Fruit fly (Drosophila melanogaster) ovary, adult (tissue): ENCODE results near the gene dmrt11E.

Experiments used
- CG17801 ChIP-seq: fragments of 200-800 bp; optimal IDR thresholded peaks from 2 replicates; lab custom pipeline; 2019; ENCODE audit warnings: missing biosample characterization, mild to moderate bottlenecking, missing genetic modification characterization, moderate library complexity; ENCODE audit not compliant: partially characterized antibody

dmrt11E gene

DNA sequence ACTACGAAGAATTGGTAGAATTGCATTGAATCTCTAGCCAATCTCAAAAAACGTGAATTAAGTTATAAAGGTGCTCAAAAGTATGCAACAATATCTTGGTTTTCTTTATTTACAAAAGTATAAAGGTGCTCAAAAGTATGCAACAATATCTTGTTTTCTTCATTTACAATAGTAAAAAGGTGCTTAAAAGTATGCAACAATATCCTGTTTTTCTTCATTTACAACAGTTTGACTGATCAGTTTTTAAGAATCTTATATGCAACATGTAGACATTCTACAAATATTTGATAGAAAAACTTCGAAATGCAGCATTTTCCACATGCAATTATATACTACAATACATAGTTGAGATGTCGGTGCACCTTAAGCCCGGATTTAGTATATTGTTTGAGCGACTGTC, 21.0 kb upstream of the dmrt11E start:
- no peak for TF ChIP-seq CG17801 (GFP tag; lab: Kevin White, UChicago)

DNA sequence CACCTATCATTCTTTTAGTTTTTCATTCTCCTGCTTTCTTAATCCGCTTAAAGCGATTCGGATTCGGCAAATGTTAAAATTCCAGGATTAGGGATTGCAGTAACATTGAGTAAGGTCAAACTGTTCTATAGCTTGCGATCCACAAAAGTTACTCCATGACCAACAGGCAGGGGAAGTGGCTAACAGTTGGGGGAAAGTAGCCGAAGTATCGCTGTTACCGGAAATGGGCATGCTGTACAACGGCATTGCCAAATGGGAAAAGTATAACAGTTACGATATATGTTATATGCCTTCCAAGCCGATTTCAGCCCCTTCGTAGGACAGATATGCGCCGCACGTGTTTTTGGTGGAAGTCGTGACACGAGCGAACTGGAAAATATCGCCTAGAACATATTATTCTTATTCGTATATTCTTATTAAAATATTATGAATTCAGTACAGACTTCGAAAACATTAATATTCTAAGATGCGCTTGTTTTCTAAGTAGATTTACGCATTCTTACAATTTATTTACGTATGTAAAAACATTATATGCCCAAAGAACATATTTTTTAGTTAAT, 9.7 kb upstream of the dmrt11E start:
- no peak for TF ChIP-seq CG17801 (GFP tag; lab: Kevin White, UChicago)

DNA sequence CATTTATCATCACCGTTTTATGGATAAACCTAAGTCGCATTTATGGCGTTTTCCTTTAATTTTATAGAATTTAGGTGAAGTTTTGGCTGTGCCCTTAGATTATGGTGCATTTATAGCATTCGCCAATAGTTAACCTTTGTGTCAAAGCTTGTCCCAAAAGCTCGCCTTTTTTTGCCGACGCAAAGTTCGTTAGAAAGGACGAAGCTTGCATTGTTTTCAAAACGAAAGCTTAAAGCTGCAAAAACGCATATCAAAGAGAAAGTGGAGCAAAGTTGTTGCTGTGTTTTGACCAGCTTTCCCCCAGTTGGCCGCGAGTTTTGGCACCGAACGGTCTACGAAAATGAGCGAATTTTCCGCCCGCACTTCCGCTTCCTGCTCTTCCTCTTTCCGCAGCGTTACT, 9.0 kb upstream of the dmrt11E start, which contains the start of gene Syt12:
Syt12 (plus strand) TSS at position 301 of the 400 bp plus-strand sequence.
- TF ChIP-seq CG17801 (GFP tag; lab: Kevin White, UChicago) = no peak

DNA sequence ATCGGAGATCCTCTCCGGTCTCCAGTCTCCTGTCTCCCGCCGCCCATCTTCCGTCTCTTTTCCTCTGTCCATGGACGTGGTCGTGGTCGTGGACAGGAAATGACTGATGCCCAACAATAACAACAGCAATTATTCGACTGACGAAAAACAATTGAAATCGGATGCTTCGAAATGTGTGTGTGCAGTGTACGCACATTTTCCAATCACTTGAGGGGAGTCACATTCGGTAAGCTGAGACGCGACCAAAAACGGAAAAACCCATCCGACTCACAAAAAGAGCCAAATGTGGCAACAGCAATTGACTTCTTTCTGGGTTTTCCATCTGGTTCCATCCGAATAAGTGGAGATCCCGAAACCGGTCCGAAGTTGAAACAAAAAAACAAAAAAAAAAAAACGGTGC, 1.4 kb downstream of the dmrt11E start:
- TF ChIP-seq CG17801 (GFP tag; lab: Kevin White, UChicago) = no peak

DNA sequence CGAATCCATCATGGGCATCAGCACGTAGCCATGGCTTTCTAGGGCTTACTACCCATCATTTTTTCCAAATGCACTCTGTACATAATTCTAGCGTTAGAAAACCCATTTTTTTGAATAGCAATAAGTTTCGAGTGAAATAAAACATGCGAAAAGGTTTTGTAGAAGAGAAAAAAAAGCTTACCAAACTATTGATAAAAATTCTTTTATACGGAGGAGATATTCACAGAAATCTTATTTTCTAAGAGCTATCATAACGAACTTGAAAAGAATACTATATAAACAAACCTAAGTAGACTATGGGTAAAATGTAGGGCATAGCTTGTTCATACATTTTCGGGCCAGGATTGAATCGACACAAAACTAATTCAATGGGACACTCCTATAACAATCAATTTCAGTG, 2.3 kb downstream of the dmrt11E start, which contains the start of gene CG1640:
CG1640 (plus strand) TSS at position 301 of the 400 bp plus-strand sequence.
- no peak for TF ChIP-seq CG17801 (GFP tag; lab: Kevin White, UChicago)

DNA sequence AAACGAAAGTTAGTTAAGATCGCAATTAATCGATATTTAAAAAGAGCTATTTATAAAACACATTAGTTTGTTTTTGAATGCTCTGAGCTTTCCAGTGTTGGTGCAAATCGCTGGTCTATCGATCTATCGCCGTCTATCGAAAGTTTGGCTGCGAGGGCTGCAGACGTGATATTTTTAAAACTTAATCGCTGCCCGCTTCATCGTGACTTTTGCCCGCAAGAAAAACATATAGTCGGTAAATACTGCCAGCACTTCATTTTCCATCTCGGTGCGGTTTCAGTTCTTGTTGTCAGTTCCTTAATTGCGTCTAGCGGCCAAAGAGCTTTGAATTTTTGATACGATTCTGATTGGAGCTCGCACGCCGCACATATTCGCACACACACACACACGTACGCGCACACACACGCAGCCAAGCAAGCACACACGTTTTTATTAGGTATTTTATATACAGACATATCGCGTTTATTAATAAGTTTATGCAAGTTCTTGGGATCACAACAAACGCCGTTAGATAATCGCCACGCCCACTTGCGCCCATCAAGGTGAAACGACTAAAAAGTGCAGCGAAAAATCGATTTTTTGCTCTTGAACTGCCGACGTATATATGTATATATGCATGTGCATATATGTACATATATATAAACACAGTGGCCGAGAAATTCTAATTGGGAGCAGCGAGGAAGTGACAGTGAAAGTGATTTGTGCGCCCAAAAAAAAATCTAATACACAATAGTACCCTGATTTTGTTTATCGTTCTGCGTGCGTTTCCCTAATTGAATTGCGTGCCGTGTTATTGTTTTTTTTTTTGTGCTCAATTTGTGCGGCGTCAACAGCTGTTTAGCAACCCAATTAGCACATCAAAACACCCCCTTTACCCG, 3.1 kb downstream of the dmrt11E start:
- peak; percentile 55 for TF ChIP-seq CG17801 (GFP tag; lab: Kevin White, UChicago)

DNA sequence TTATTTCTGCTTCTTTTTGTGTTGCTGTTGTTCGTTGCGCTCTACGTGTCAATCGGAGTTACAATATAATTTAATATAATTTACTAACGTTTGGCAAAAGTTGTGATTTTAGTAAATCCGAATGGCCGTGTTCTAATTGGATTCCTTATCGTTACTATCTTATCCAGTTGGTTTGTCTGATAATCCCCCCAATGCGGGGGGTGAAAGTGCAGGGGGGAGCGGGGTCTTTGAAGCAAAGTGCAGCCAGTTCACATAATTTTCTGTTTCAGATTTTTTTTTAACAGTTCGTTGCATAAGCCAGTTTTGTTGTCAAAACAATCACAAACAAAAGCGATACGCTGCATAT, 3.7 kb downstream of the dmrt11E start:
- no peak for TF ChIP-seq CG17801 (GFP tag; lab: Kevin White, UChicago)

DNA sequence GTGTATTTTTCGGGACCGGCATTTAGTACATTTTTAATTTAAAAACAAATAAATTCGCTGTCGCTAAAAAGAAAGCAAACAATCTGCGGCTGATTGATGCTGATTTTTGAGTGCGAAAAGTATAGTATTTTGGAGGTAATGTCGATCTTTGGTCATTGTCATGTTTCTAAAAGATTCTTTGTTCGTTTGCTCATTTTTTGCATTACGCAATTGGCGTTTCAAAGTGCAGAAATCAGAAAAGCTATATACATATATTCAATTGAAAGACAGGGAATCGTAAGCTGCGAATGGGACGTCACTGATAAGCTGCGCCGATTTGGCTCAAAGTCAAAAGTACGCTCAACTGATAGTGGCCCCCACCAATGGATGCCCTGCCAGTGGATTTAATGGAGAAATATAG, 4.5 kb downstream of the dmrt11E start:
- TF ChIP-seq CG17801 (GFP tag; lab: Kevin White, UChicago) = no peak

DNA sequence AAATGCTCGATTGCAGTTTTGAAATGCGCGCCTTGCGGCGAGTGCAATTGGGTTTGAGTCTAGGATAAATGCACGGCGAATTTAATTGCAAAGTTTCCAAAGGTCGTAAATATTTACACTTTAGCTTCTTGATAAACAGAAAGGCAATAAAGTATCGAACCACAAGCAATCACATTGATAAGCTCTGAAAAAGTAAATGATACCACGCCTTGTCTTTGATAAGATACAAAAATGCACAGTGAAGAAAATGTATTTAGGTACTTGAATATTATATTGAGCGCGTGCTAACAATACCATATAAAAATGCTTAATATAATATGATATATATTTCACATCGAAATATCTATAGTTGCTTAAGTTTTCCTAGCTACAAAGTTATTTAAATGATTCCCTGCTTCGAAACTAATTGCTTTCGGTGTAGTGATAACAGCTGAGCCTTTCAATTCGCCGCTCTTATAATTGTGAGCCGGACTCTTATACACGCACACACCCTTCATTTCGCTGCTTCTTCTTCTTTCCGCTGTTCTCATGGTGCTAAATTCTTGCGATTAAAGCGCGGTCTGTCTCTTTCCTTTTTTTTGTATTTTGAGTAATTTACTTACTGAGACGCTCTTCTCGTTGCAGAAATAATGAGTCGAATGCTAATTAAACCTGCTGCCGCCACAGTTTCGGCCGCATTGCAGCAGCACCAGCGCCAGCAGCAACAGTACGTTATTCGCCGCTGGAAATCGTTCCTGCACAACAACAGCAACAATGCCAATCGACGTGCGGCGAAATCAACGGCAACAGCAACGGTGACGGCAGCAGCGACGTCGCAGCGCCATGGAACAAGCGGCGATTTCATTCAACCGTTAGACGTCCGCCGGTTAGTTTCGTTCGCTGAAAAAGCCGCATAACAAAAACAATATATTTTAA, 5.5 kb downstream of the dmrt11E start:
- peak; percentile 48 for TF ChIP-seq CG17801 (GFP tag; lab: Kevin White, UChicago)

DNA sequence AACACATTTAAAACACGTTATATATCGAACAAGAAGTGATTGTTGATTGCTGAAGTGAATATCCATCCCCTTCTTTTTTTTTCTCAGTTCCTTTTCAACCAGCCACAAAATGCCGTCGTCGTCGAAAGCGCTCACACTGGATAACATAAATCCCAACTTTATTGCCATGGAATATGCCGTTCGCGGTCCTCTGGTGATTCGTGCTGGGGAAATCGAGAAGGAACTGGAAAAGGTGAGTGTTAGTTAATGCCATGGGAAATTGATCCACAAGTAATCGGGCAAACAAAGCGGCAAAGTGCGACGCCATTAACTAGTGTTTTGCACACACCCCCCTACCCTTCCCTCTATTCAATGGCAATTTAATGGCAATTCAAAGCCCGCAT, 6.2 kb downstream of the dmrt11E start:
- no peak for TF ChIP-seq CG17801 (GFP tag; lab: Kevin White, UChicago)

DNA sequence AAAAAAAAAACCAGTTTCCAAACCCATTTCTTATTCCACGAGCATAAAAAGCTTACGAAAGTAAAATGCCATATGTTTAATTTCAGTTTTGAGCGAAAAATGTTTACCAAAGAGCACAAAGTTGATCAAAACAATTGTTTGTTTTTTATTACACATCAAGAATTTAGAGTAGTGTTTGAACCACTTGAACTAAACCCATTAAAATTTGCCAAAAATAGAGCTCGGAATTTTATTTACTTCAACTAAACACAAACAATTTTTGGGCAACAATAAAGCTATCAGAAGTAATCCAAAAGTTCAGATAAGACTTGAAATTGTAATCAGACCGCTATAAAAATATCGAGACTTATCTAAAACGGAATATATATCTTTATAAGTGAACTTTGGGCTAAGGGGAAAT, 7.0 kb downstream of the dmrt11E start:
- TF ChIP-seq CG17801 (GFP tag; lab: Kevin White, UChicago) = no peak

DNA sequence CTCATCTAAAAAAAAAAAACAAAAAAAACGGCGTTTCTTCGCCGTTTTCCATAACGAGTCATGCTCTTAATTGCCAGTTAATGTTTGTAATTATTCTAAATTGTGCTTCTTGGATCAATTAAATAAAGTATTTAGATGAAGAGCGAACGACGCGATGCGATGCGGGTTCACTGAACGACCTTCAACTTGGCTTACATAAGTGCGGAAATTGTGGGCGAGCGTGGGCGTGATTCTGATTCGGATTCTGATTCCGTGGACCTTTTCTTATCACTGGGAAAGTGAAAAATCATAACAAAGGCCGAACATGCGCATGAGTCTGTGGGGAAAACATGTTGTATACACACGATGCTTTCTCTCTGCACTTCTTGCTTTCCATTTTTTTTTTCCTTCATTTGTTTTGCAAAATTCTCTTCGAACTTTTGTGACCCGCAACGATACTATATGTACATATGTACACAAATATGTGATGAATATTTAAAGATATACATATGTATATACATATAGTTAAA, 7.6 kb downstream of the dmrt11E start:
- no peak for TF ChIP-seq CG17801 (GFP tag; lab: Kevin White, UChicago)

DNA sequence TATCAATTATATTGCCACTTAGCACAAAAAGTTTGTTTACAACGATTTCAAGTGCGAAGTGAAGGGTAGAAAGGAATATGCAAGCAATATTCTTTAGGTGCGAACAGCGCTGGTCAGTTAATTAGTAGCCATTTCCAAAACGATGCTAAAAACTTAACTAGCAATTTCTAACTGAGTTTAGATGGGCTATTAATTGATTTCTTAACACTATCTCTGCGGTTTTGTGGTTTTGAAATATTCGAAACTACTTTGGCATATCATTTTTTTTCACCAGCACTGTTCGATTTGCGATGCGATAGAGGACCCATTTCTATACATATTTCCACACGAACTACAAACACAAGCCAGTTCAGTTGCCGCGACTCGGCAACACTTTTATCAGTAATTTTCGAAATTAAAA, 8.5 kb downstream of the dmrt11E start:
- peak; percentile 73 for TF ChIP-seq CG17801 (GFP tag; lab: Kevin White, UChicago)

DNA sequence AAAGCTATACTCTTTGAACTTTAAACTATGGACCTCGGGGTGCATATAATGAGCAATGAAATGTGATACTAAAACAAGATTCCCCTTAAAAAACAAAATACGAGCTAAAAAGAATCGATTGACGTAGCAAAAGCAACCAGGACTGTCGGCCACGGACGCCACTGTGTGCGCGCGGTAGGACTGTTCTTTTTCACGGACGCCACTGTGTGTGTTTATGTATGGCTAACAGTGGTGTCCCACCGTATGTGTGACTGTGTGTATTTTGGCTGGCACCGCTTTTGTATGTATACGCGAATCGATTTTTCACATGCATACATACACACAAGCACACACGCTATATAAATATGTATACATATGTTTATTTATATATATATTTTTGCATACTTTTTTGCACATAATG, 15.8 kb downstream of the dmrt11E start:
- TF ChIP-seq CG17801 (GFP tag; lab: Kevin White, UChicago) = peak; percentile 26

DNA sequence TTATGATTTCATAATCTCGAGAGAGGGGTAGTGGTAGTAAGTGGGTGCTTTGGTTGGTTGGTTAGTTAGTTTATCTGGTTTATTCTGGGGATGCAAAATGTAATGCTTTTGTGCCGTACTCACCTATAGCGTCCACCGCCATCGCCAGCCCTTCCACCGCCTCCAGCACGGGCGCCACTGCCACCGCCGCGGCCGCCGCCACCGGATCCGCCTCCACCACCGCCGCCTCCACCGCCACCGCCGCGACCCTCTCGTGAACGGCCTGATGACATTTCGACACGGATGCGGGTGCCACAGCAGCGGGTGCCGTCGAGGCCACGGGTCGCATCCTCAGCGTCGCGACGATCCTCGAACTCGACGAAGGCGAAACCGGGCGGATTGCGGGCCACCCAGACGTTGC, 16.2 kb downstream of the dmrt11E start:
- TF ChIP-seq CG17801 (GFP tag; lab: Kevin White, UChicago) = no peak
